Worm (Caenorhabditis elegans) whole organism, L2 larva: Measurements from ENCODE around the gene nspc-3.

ENCODE experiments used
- C34F6.9 ChIP-seq: fragments of 150-350 bp; optimal IDR thresholded peaks from 2 replicates; lab custom pipeline; 2014; ENCODE audit warnings: missing biosample characterization, missing genetic modification characterization
- F13H6.1 ChIP-seq: sonication (generic microtip); optimal IDR thresholded peaks from 2 replicates; lab custom pipeline; 2016; ENCODE audit warnings: missing genetic modification characterization, missing compliant biosample characterization
- Y55F3AM.14 ChIP-seq: fragments of 200-800 bp; sonication (Bioruptor generic); optimal IDR thresholded peaks from 2 replicates; lab custom pipeline; 2018; ENCODE audit warnings: mild to moderate bottlenecking, missing genetic modification characterization, missing compliant biosample characterization
- ZK546.5 ChIP-seq: sonication (generic microtip); optimal IDR thresholded peaks from 2 replicates; lab custom pipeline; 2017; ENCODE audit warnings: missing biosample characterization, missing genetic modification characterization
- alr-1 ChIP-seq: fragments of 150-350 bp; optimal IDR thresholded peaks from 2 replicates; lab custom pipeline; 2014; ENCODE audit warnings: missing biosample characterization, missing genetic modification characterization
- aly-2 ChIP-seq: fragments of 150-350 bp; optimal IDR thresholded peaks from 2 replicates; lab custom pipeline; 2014; ENCODE audit warnings: missing biosample characterization, missing genetic modification characterization
- ama-1 ChIP-seq: fragments of 150-350 bp; optimal IDR thresholded peaks from 2 replicates; lab custom pipeline; 2018; ENCODE audit warnings: inconsistent platforms
- blmp-1 ChIP-seq: sonication (generic microtip); optimal IDR thresholded peaks from 2 replicates; lab custom pipeline; 2017; ENCODE audit warnings: missing genetic modification characterization, mild to moderate bottlenecking, missing compliant biosample characterization, antibody characterized with exemption, moderate library complexity; ENCODE audit not compliant: insufficient read depth
- ceh-16 ChIP-seq: fragments of 150-350 bp; optimal IDR thresholded peaks from 2 replicates; lab custom pipeline; 2014; ENCODE audit warnings: missing biosample characterization, missing genetic modification characterization
- ceh-82 ChIP-seq: fragments of 150-350 bp; optimal IDR thresholded peaks from 2 replicates; lab custom pipeline; 2014; ENCODE audit warnings: missing biosample characterization, missing genetic modification characterization
- crh-2 ChIP-seq: sonication (generic microtip); optimal IDR thresholded peaks from 2 replicates; lab custom pipeline; 2017; ENCODE audit warnings: missing biosample characterization, missing genetic modification characterization
- dmd-4 ChIP-seq: sonication (generic microtip); optimal IDR thresholded peaks from 2 replicates; lab custom pipeline; 2017; ENCODE audit warnings: missing biosample characterization, missing genetic modification characterization
- egl-27 ChIP-seq: sonication (generic microtip); optimal IDR thresholded peaks from 3 replicates; lab custom pipeline; 2017; ENCODE audit warnings: missing biosample characterization, missing genetic modification reagents, missing genetic modification characterization
- elt-1 ChIP-seq: fragments of 150-350 bp; optimal IDR thresholded peaks from 2 replicates; lab custom pipeline; 2014; ENCODE audit warnings: missing biosample characterization, missing genetic modification characterization
- elt-3 ChIP-seq: sonication (generic microtip); optimal IDR thresholded peaks from 2 replicates; lab custom pipeline; 2017; ENCODE audit warnings: missing biosample characterization, missing genetic modification characterization
- fos-1 ChIP-seq: fragments of 150-350 bp; optimal IDR thresholded peaks from 2 replicates; lab custom pipeline; 2014; ENCODE audit warnings: missing biosample characterization, missing genetic modification characterization
- gmeb-1 ChIP-seq: fragments of 150-350 bp; optimal IDR thresholded peaks from 2 replicates; lab custom pipeline; 2014; ENCODE audit warnings: missing biosample characterization, missing genetic modification characterization
- lin-11 ChIP-seq: fragments of 150-350 bp; sonication (generic microtip); optimal IDR thresholded peaks from 2 replicates; lab custom pipeline; 2014; ENCODE audit warnings: missing biosample characterization, missing genetic modification characterization, inconsistent platforms, mixed read lengths
- lin-13 ChIP-seq: fragments of 150-350 bp; optimal IDR thresholded peaks from 2 replicates; lab custom pipeline; 2014; ENCODE audit warnings: missing biosample characterization, missing genetic modification reagents, missing genetic modification characterization
- lin-39 ChIP-seq: fragments of 150-350 bp; optimal IDR thresholded peaks from 2 replicates; lab custom pipeline; 2014; ENCODE audit warnings: missing biosample characterization, missing genetic modification reagents, missing genetic modification characterization
- lsy-2 ChIP-seq, 2 experiments: fragments of 150-350 bp in 1 of 2; sonication (generic microtip) in 1 of 2; optimal IDR thresholded peaks; 2 replicates each; lab custom pipeline; 2014 to 2017; ENCODE audit warnings: missing biosample characterization in 2 of 2, missing genetic modification characterization in 2 of 2
- mab-5 ChIP-seq: fragments of 150-350 bp; optimal IDR thresholded peaks from 2 replicates; lab custom pipeline; 2014; ENCODE audit warnings: missing biosample characterization, missing genetic modification characterization
- mdl-1 ChIP-seq, 2 experiments: fragments of 150-350 bp in 1 of 2; sonication (generic microtip) in 1 of 2; optimal IDR thresholded peaks; 2 replicates each; lab custom pipeline; 2017; ENCODE audit warnings: missing biosample characterization in 2 of 2, missing genetic modification characterization in 2 of 2
- nhr-10 ChIP-seq: sonication (generic microtip); optimal IDR thresholded peaks from 2 replicates; lab custom pipeline; 2017; ENCODE audit warnings: missing biosample characterization, missing genetic modification characterization
- nhr-11 ChIP-seq: fragments of 150-350 bp; optimal IDR thresholded peaks from 2 replicates; lab custom pipeline; 2014; ENCODE audit warnings: missing biosample characterization, missing genetic modification characterization
- nhr-12 ChIP-seq: fragments of 150-350 bp; optimal IDR thresholded peaks from 2 replicates; lab custom pipeline; 2014; ENCODE audit warnings: missing biosample characterization, missing genetic modification characterization
- nhr-129 ChIP-seq: fragments of 150-350 bp; optimal IDR thresholded peaks from 2 replicates; lab custom pipeline; 2014; ENCODE audit warnings: missing biosample characterization, missing genetic modification characterization
- nhr-21 ChIP-seq: fragments of 150-350 bp; optimal IDR thresholded peaks from 2 replicates; lab custom pipeline; 2014; ENCODE audit warnings: missing biosample characterization, missing genetic modification characterization
- nhr-237 ChIP-seq: fragments of 150-350 bp; optimal IDR thresholded peaks from 2 replicates; lab custom pipeline; 2014; ENCODE audit warnings: missing biosample characterization, missing genetic modification characterization
- nhr-25 ChIP-seq: fragments of 150-350 bp; sonication (generic microtip); optimal IDR thresholded peaks from 3 replicates; lab custom pipeline; 2014; ENCODE audit warnings: missing biosample characterization, missing genetic modification characterization
- nhr-77 ChIP-seq: fragments of 150-350 bp; optimal IDR thresholded peaks from 2 replicates; lab custom pipeline; 2014; ENCODE audit warnings: missing biosample characterization, missing genetic modification characterization
- peb-1 ChIP-seq: fragments of 150-350 bp; optimal IDR thresholded peaks from 2 replicates; lab custom pipeline; 2014; ENCODE audit warnings: missing biosample characterization, missing genetic modification characterization
- sem-4 ChIP-seq: fragments of 150-350 bp; optimal IDR thresholded peaks from 2 replicates; lab custom pipeline; 2014; ENCODE audit warnings: missing biosample characterization, missing genetic modification reagents, missing genetic modification characterization
- skn-1 ChIP-seq: sonication (generic microtip); optimal IDR thresholded peaks from 2 replicates; lab custom pipeline; 2017; ENCODE audit warnings: missing biosample characterization, missing genetic modification characterization
- sma-3 ChIP-seq: sonication (generic microtip); optimal IDR thresholded peaks from 2 replicates; lab custom pipeline; 2016; ENCODE audit warnings: missing genetic modification reagents, missing genetic modification characterization, missing compliant biosample characterization
- sma-9 ChIP-seq, 2 experiments: fragments of 150-350 bp in 1 of 2; sonication (generic microtip) in 1 of 2; optimal IDR thresholded peaks; 2 replicates each; lab custom pipeline; 2014 to 2016; ENCODE audit warnings: missing genetic modification characterization in 2 of 2, mild to moderate bottlenecking in 1 of 2, missing biosample characterization in 1 of 2, missing compliant biosample characterization in 1 of 2, missing genetic modification reagents in 1 of 2, moderate library complexity in 1 of 2
- snpc-4 ChIP-seq: fragments of 150-350 bp; optimal IDR thresholded peaks from 2 replicates; lab custom pipeline; 2014; ENCODE audit warnings: missing biosample characterization, missing genetic modification characterization
- unc-62 ChIP-seq: fragments of 150-350 bp; optimal IDR thresholded peaks from 2 replicates; lab custom pipeline; 2014; ENCODE audit warnings: missing biosample characterization, missing genetic modification reagents, missing genetic modification characterization
- zag-1 ChIP-seq: fragments of 150-350 bp; optimal IDR thresholded peaks from 2 replicates; lab custom pipeline; 2014; ENCODE audit warnings: missing biosample characterization, missing genetic modification characterization
- ztf-4 ChIP-seq: fragments of 150-350 bp; optimal IDR thresholded peaks from 2 replicates; lab custom pipeline; 2014; ENCODE audit warnings: missing biosample characterization, missing genetic modification characterization

Gene nspc-3

ce11 chrX:8562586-8562985 lies 25.7 kb downstream of the nspc-3 start:
- no peak for TF ChIP-seq nhr-10 (tag; lab: Kevin White, UChicago)
- TF ChIP-seq nhr-21 (tag; lab: Kevin White, UChicago) = no peak
- TF ChIP-seq lin-39 = no peak
- no peak for TF ChIP-seq lsy-2 (tag; optimal IDR thresholded peaks at IDR 0.05; lab: Kevin White, UChicago)
- no peak for TF ChIP-seq mab-5 (tag; lab: Kevin White, UChicago)
- TF ChIP-seq sma-3 (GFP tag; lab: Kevin White, UChicago) = no peak
- TF ChIP-seq F13H6.1 (tag; lab: Kevin White, UChicago) = no peak
- no peak for TF ChIP-seq blmp-1 (tag; lab: Kevin White, UChicago)

ce11 chrX:8563663-8564450 lies 27.0 kb downstream of the nspc-3 start:
- TF ChIP-seq fos-1 (tag; lab: Kevin White, UChicago) = peak; percentile 75
- TF ChIP-seq Y55F3AM.14 = no peak
- peak; percentile 27 for TF ChIP-seq sma-3 (GFP tag; lab: Kevin White, UChicago)

- TF ChIP-seq zag-1 = no peak
- no peak for TF ChIP-seq sma-3 (GFP tag; lab: Kevin White, UChicago)
- TF ChIP-seq blmp-1 (tag; lab: Kevin White, UChicago) = peak; percentile 67
- TF ChIP-seq sma-9 (GFP tag; optimal IDR thresholded peaks at IDR 0.05; lab: Kevin White, UChicago) = peak; percentile 11
- TF ChIP-seq sma-9 (tag; optimal IDR thresholded peaks at IDR 0.05; lab: Kevin White, UChicago) = no peak
- peak; percentile 5 for TF ChIP-seq nhr-25 (tag; lab: Kevin White, UChicago)
- peak; percentile 31 for TF ChIP-seq F13H6.1 (tag; lab: Kevin White, UChicago)
- TF ChIP-seq gmeb-1 (tag; lab: Kevin White, UChicago) = peak; percentile 10
- TF ChIP-seq elt-1 (tag; lab: Kevin White, UChicago) = no peak
- TF ChIP-seq nhr-11 (tag; lab: Kevin White, UChicago) = no peak
- TF ChIP-seq fos-1 (tag; lab: Kevin White, UChicago) = peak; percentile 54
- TF ChIP-seq ztf-4 (tag; lab: Kevin White, UChicago) = no peak
- TF ChIP-seq ceh-16 (tag; lab: Kevin White, UChicago) = no peak
- TF ChIP-seq elt-3 (tag; lab: Kevin White, UChicago) = no peak
Observed at ce11 chrX:8564451-8564795, 27.5 kb downstream of the nspc-3 start.

- TF ChIP-seq sem-4 (tag; lab: Kevin White, UChicago) = peak; percentile 3
- TF ChIP-seq lin-11 (tag; lab: Kevin White, UChicago) = no peak
- no peak for TF ChIP-seq fos-1 (tag; lab: Kevin White, UChicago)
- no peak for TF ChIP-seq dmd-4 (tag; lab: Kevin White, UChicago)
- TF ChIP-seq alr-1 = no peak
- no peak for TF ChIP-seq ZK546.5 (tag; lab: Kevin White, UChicago)
- no peak for TF ChIP-seq nhr-77 (tag; lab: Kevin White, UChicago)
- TF ChIP-seq Y55F3AM.14 = no peak
- no peak for TF ChIP-seq aly-2 (tag; lab: Kevin White, UChicago)
- TF ChIP-seq nhr-129 = no peak
- TF ChIP-seq mdl-1 (tag; optimal IDR thresholded peaks at IDR 0.05; lab: Kevin White, UChicago) = peak; percentile 32 to 60
- TF ChIP-seq mab-5 (tag; lab: Kevin White, UChicago) = no peak
- TF ChIP-seq snpc-4 (tag; lab: Kevin White, UChicago) = no peak
- no peak for TF ChIP-seq peb-1 (tag; lab: Kevin White, UChicago)
- no peak for TF ChIP-seq nhr-12 (tag; lab: Kevin White, UChicago)
- no peak for TF ChIP-seq egl-27
- TF ChIP-seq lsy-2 (tag; optimal IDR thresholded peaks at IDR 0.05; lab: Kevin White, UChicago) = no peak
- no peak for TF ChIP-seq nhr-237 (tag; lab: Kevin White, UChicago)
- TF ChIP-seq elt-3 (tag; lab: Kevin White, UChicago) = no peak
- TF ChIP-seq ceh-82 = no peak
- TF ChIP-seq gmeb-1 (tag; lab: Kevin White, UChicago) = no peak
- no peak for TF ChIP-seq nhr-11 (tag; lab: Kevin White, UChicago)
- TF ChIP-seq nhr-25 (tag; lab: Kevin White, UChicago) = no peak
- no peak for TF ChIP-seq ama-1 (lab: Kevin White, UChicago)
- TF ChIP-seq ceh-16 (tag; lab: Kevin White, UChicago) = no peak
- TF ChIP-seq ztf-4 (tag; lab: Kevin White, UChicago) = no peak
- TF ChIP-seq sma-9 (GFP tag; optimal IDR thresholded peaks at IDR 0.05; lab: Kevin White, UChicago) = no peak
- TF ChIP-seq sma-9 (tag; optimal IDR thresholded peaks at IDR 0.05; lab: Kevin White, UChicago) = no peak
- TF ChIP-seq C34F6.9 (tag; lab: Kevin White, UChicago) = peak; percentile 25
- no peak for TF ChIP-seq skn-1 (tag; lab: Kevin White, UChicago)
- no peak for TF ChIP-seq elt-1 (tag; lab: Kevin White, UChicago)
- no peak for TF ChIP-seq unc-62 (GFP tag; lab: Kevin White, UChicago)
- no peak for TF ChIP-seq lin-13
- no peak for TF ChIP-seq nhr-10 (tag; lab: Kevin White, UChicago)
- TF ChIP-seq zag-1 = peak; percentile 6
- peak; percentile 87 for TF ChIP-seq F13H6.1 (tag; lab: Kevin White, UChicago)
- TF ChIP-seq nhr-21 (tag; lab: Kevin White, UChicago) = no peak
- no peak for TF ChIP-seq crh-2
- no peak for TF ChIP-seq blmp-1 (tag; lab: Kevin White, UChicago)
Observed at ce11 chrX:8565810-8566416, 29.0 kb downstream of the nspc-3 start.
